Fruit fly (Drosophila melanogaster) whole organism, wandering third instar larva: Measurements from ENCODE around the gene Zn72D.

Experiments used
- GATAd ChIP-seq: sonication (Bioruptor generic); optimal IDR thresholded peaks from 2 replicates; lab custom pipeline; 2016; ENCODE audit warnings: missing biosample characterization, missing genetic modification characterization
- HLH106 ChIP-seq: fragments of 200-800 bp; optimal IDR thresholded peaks from 3 replicates; lab custom pipeline; 2019; ENCODE audit warnings: missing biosample characterization, mild to moderate bottlenecking, missing genetic modification characterization, moderate library complexity
- OdsH ChIP-seq: fragments of 200-800 bp; sonication (Bioruptor generic); optimal IDR thresholded peaks from 2 replicates; lab custom pipeline; 2016; ENCODE audit warnings: missing biosample characterization, mild to moderate bottlenecking, missing genetic modification characterization
- foxo ChIP-seq, 2 experiments: fragments of 200-800 bp; sonication (Bioruptor generic); optimal IDR thresholded peaks; 2 replicates in 1 of 2; 3 replicates in 1 of 2; lab custom pipeline; 2016 to 2017; ENCODE audit warnings: missing biosample characterization in 2 of 2, missing genetic modification characterization in 2 of 2
- fru ChIP-seq: fragments of 200-800 bp; sonication (Bioruptor generic); optimal IDR thresholded peaks from 3 replicates; lab custom pipeline; 2016; ENCODE audit warnings: missing biosample characterization, mild to moderate bottlenecking, missing genetic modification characterization
- lola ChIP-seq: fragments of >200 bp; optimal IDR thresholded peaks from 2 replicates; lab custom pipeline; 2017; ENCODE audit warnings: missing biosample characterization, missing genetic modification characterization
- psq ChIP-seq: fragments of 200-800 bp; sonication (Bioruptor generic); optimal IDR thresholded peaks from 3 replicates; lab custom pipeline; 2017; ENCODE audit warnings: missing biosample characterization, mild to moderate bottlenecking, missing genetic modification characterization, moderate library complexity
- rgr ChIP-seq: fragments of 200-800 bp; sonication (Bioruptor generic); optimal IDR thresholded peaks from 3 replicates; lab custom pipeline; 2016; ENCODE audit warnings: missing biosample characterization, mild to moderate bottlenecking, missing genetic modification characterization

DNA sequence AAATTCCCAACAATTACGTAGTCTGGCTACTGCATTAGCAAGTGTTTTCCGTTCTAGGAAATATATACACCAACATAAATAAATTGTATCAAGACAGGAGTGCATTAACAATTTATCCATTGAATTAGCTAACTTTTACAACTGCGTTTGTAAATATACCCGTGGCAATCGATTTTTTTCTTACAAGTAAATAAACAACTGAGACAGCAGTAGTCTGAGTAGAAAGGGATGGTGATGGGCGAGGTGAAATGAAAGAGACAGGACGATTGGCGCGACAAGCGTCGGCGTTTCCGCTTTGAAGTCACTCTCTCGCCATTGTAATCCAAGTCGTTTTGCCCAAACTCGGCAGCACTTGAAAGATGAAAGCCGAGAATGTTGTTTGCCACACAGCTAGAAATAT is 43.1 kb upstream of the Zn72D start:
- TF ChIP-seq HLH106 (no peak), foxo (GFP tag; optimal IDR thresholded peaks at IDR 0.05; lab: Kevin White, UChicago) (no peak), OdsH (GFP tag; lab: Kevin White, UChicago) (no peak), psq (no peak), fru (GFP tag; lab: Kevin White, UChicago) (no peak), lola (no peak), GATAd (GFP tag; lab: Kevin White, UChicago) (no peak), rgr (GFP tag; lab: Kevin White, UChicago) (no peak)
